Worm (Caenorhabditis elegans): Measurements from ENCODE around the gene kin-20.

Gene kin-20

ce11 chrX:15264593-15264992, 13.0 kb downstream of the kin-20 start:
- TF ChIP-seq T22C8.4 (GFP tag; IDR thresholded peaks at IDR 0.05) (no peak), ztf-23 (GFP tag; IDR thresholded peaks at IDR 0.05) (no peak), ref-1 (GFP tag; conservative IDR thresholded peaks at IDR 0.05) (no peak), klf-2 (GFP tag; conservative IDR thresholded peaks at IDR 0.05) (no peak), tab-1 (GFP tag; IDR thresholded peaks at IDR 0.05) (no peak), cog-1 (tag; optimal IDR thresholded peaks at IDR 0.05) (no peak), ztf-29 (GFP tag; IDR thresholded peaks at IDR 0.05) (no peak), flt-1 (GFP tag; IDR thresholded peaks at IDR 0.05) (no peak), med-1 (GFP tag; optimal IDR thresholded peaks at IDR 0.05; ENCODE audit: insufficient read depth) (no peak)

ce11 chrX:15264149-15264548, 13.4 kb downstream of the kin-20 start:
- TF ChIP-seq ztf-29 (GFP tag; IDR thresholded peaks at IDR 0.05), result no peak
- no peak for TF ChIP-seq cog-1 (tag; optimal IDR thresholded peaks at IDR 0.05)
- TF ChIP-seq ztf-23 (GFP tag; IDR thresholded peaks at IDR 0.05), result no peak
- TF ChIP-seq med-1 (GFP tag; optimal IDR thresholded peaks at IDR 0.05; ENCODE audit: insufficient read depth), result no peak
- TF ChIP-seq klf-2 (GFP tag; conservative IDR thresholded peaks at IDR 0.05), result no peak
- TF ChIP-seq flt-1 (GFP tag; IDR thresholded peaks at IDR 0.05), result no peak
- no peak for TF ChIP-seq tab-1 (GFP tag; IDR thresholded peaks at IDR 0.05)
- no peak for TF ChIP-seq T22C8.4 (GFP tag; IDR thresholded peaks at IDR 0.05)
- no peak for TF ChIP-seq ref-1 (GFP tag; conservative IDR thresholded peaks at IDR 0.05)

ce11 chrX:15262875-15263274, 14.7 kb downstream of the kin-20 start:
- TF ChIP-seq cog-1 (tag; optimal IDR thresholded peaks at IDR 0.05), result no peak

- TF ChIP-seq ztf-29 (GFP tag; IDR thresholded peaks at IDR 0.05) (no peak), flt-1 (GFP tag; IDR thresholded peaks at IDR 0.05) (no peak), ref-1 (GFP tag; conservative IDR thresholded peaks at IDR 0.05) (no peak), med-1 (GFP tag; optimal IDR thresholded peaks at IDR 0.05; ENCODE audit: insufficient read depth) (no peak), T22C8.4 (GFP tag; IDR thresholded peaks at IDR 0.05) (no peak), ztf-23 (GFP tag; IDR thresholded peaks at IDR 0.05) (no peak), cog-1 (tag; optimal IDR thresholded peaks at IDR 0.05) (no peak), tab-1 (GFP tag; IDR thresholded peaks at IDR 0.05) (no peak)
These were observed 15.1 kb downstream of the kin-20 start, which contains the start of gene F46F2.5 for ce11 chrX:15262423-15262822. Gene F46F2.5, plus strand, starts transcription at chrX:15262723.

- TF ChIP-seq tab-1 (GFP tag; IDR thresholded peaks at IDR 0.05), result no peak
- TF ChIP-seq ztf-23 (GFP tag; IDR thresholded peaks at IDR 0.05), result no peak
- TF ChIP-seq flt-1 (GFP tag; IDR thresholded peaks at IDR 0.05), result no peak
- TF ChIP-seq cog-1 (tag; optimal IDR thresholded peaks at IDR 0.05), result no peak
- TF ChIP-seq klf-2 (GFP tag; conservative IDR thresholded peaks at IDR 0.05), result no peak
- TF ChIP-seq T22C8.4 (GFP tag; IDR thresholded peaks at IDR 0.05), result no peak
- no peak for TF ChIP-seq ztf-29 (GFP tag; IDR thresholded peaks at IDR 0.05)
These were observed 17.4 kb downstream of the kin-20 start, which contains the start of gene F46F2.3 for ce11 chrX:15259947-15260687. Gene F46F2.3, minus strand, starts transcription at chrX:15260287.

ce11 chrX:15246595-15246994, 31.0 kb downstream of the kin-20 start:
- TF ChIP-seq flt-1 (GFP tag; IDR thresholded peaks at IDR 0.05) (peak; percentile 53; the same call in 1 of the 2 replicates), T22C8.4 (GFP tag; IDR thresholded peaks at IDR 0.05) (no peak), med-1 (GFP tag; optimal IDR thresholded peaks at IDR 0.05; ENCODE audit: insufficient read depth) (no peak), ztf-29 (GFP tag; IDR thresholded peaks at IDR 0.05) (no peak)

ce11 chrX:15246182-15246581, 31.4 kb downstream of the kin-20 start, which contains the start of gene piki-1:
Gene piki-1, minus strand, starts transcription at chrX:15246399.
- no peak for TF ChIP-seq ztf-23 (GFP tag; IDR thresholded peaks at IDR 0.05)
- TF ChIP-seq T22C8.4 (GFP tag; IDR thresholded peaks at IDR 0.05), result no peak
- no peak for TF ChIP-seq med-1 (GFP tag; optimal IDR thresholded peaks at IDR 0.05; ENCODE audit: insufficient read depth)
- no peak for TF ChIP-seq ref-1 (GFP tag; conservative IDR thresholded peaks at IDR 0.05)
- TF ChIP-seq tab-1 (GFP tag; IDR thresholded peaks at IDR 0.05), result no peak
- no peak for TF ChIP-seq klf-2 (GFP tag; conservative IDR thresholded peaks at IDR 0.05)
- no peak for TF ChIP-seq ztf-29 (GFP tag; IDR thresholded peaks at IDR 0.05)
- TF ChIP-seq cog-1 (tag; optimal IDR thresholded peaks at IDR 0.05), result no peak
- TF ChIP-seq flt-1 (GFP tag; IDR thresholded peaks at IDR 0.05), result no peak

- TF ChIP-seq med-1 (GFP tag; optimal IDR thresholded peaks at IDR 0.05; ENCODE audit: insufficient read depth), result no peak
- TF ChIP-seq T22C8.4 (GFP tag; IDR thresholded peaks at IDR 0.05), result 0 out of 2 replicates have a peak, but pooled peaks have one; percentile 16
- no peak for TF ChIP-seq ref-1 (GFP tag; conservative IDR thresholded peaks at IDR 0.05)
- TF ChIP-seq ztf-29 (GFP tag; IDR thresholded peaks at IDR 0.05), result no peak
- TF ChIP-seq klf-2 (GFP tag; conservative IDR thresholded peaks at IDR 0.05), result no peak
- no peak for TF ChIP-seq ztf-23 (GFP tag; IDR thresholded peaks at IDR 0.05)
These were observed 34.8 kb downstream of the kin-20 start for ce11 chrX:15242726-15243125.

ce11 chrX:15241169-15241568, 36.4 kb downstream of the kin-20 start:
- TF ChIP-seq ztf-29 (GFP tag; IDR thresholded peaks at IDR 0.05) (no peak), tab-1 (GFP tag; IDR thresholded peaks at IDR 0.05) (no peak), med-1 (GFP tag; optimal IDR thresholded peaks at IDR 0.05; ENCODE audit: insufficient read depth) (no peak), flt-1 (GFP tag; IDR thresholded peaks at IDR 0.05) (no peak), klf-2 (GFP tag; conservative IDR thresholded peaks at IDR 0.05) (no peak), cog-1 (tag; optimal IDR thresholded peaks at IDR 0.05) (no peak), T22C8.4 (GFP tag; IDR thresholded peaks at IDR 0.05) (no peak), ztf-23 (GFP tag; IDR thresholded peaks at IDR 0.05) (no peak), ref-1 (GFP tag; conservative IDR thresholded peaks at IDR 0.05) (no peak)

ce11 chrX:15236036-15236435, 41.5 kb downstream of the kin-20 start:
- no peak for TF ChIP-seq med-1 (GFP tag; optimal IDR thresholded peaks at IDR 0.05; ENCODE audit: insufficient read depth)
- peak; percentile 60; the same call in 1 of the 2 replicates for TF ChIP-seq flt-1 (GFP tag; IDR thresholded peaks at IDR 0.05)
- 0 out of 2 replicates have a peak, but pooled peaks have one; percentile 16 for TF ChIP-seq klf-2 (GFP tag; conservative IDR thresholded peaks at IDR 0.05)
